Worm (Caenorhabditis elegans): Measurements from ENCODE around the gene R13D7.2.

Gene R13D7.2

ce11 chrV:7374090-7374489 is 35.6 kb upstream of the R13D7.2 start, which contains the start of gene srx-56:
srx-56 (plus strand) TSS chrV:7374390.
- no peak for TF ChIP-seq mml-1 (tag; optimal IDR thresholded peaks at IDR 0.05)
- TF ChIP-seq nhr-76 (tag; optimal IDR thresholded peaks at IDR 0.05), result no peak
- TF ChIP-seq nhr-11 (tag; optimal IDR thresholded peaks at IDR 0.05), result no peak
- TF ChIP-seq fos-1 (tag; optimal IDR thresholded peaks at IDR 0.05), result no peak
- TF ChIP-seq egl-5 (tag; optimal IDR thresholded peaks at IDR 0.05), result no peak
- TF ChIP-seq elt-2 (tag; optimal IDR thresholded peaks at IDR 0.05), result no peak
- no peak for TF ChIP-seq ceh-28 (tag; optimal IDR thresholded peaks at IDR 0.05)
- no peak for TF ChIP-seq nfya-1 (tag; optimal IDR thresholded peaks at IDR 0.05; ENCODE audit: insufficient read depth)
- TF ChIP-seq ceh-9 (tag; optimal IDR thresholded peaks at IDR 0.05), result no peak
- no peak for TF ChIP-seq nhr-237 (tag; optimal IDR thresholded peaks at IDR 0.05)
- no peak for TF ChIP-seq nhr-67 (tag; optimal IDR thresholded peaks at IDR 0.05)
- no peak for TF ChIP-seq pha-4 (tag; optimal IDR thresholded peaks at IDR 0.05)
- TF ChIP-seq jun-1 (tag; optimal IDR thresholded peaks at IDR 0.05), result no peak
- TF ChIP-seq mdl-1 (tag; optimal IDR thresholded peaks at IDR 0.05), result no peak
- TF ChIP-seq ceh-82 (tag; optimal IDR thresholded peaks at IDR 0.05), result no peak
- no peak for TF ChIP-seq nhr-28 (tag; optimal IDR thresholded peaks at IDR 0.05)
- TF ChIP-seq ama-1 (optimal IDR thresholded peaks at IDR 0.05), result no peak
- no peak for TF ChIP-seq daf-12 (tag; optimal IDR thresholded peaks at IDR 0.05)
- no peak for TF ChIP-seq lin-39 (tag; optimal IDR thresholded peaks at IDR 0.05)

- TF ChIP-seq R02D3.7 (tag; optimal IDR thresholded peaks at IDR 0.05), result no peak
- TF ChIP-seq nfya-1 (tag; optimal IDR thresholded peaks at IDR 0.05; ENCODE audit: insufficient read depth), result no peak
- TF ChIP-seq nhr-23 (tag; optimal IDR thresholded peaks at IDR 0.05), result no peak
- no peak for TF ChIP-seq ztf-11 (tag; optimal IDR thresholded peaks at IDR 0.05)
- no peak for TF ChIP-seq nhr-11 (tag; optimal IDR thresholded peaks at IDR 0.05)
- TF ChIP-seq nhr-12 (tag; optimal IDR thresholded peaks at IDR 0.05), result no peak
- no peak for TF ChIP-seq nhr-28 (tag; optimal IDR thresholded peaks at IDR 0.05)
- TF ChIP-seq fkh-10 (GFP tag; optimal IDR thresholded peaks at IDR 0.05), result no peak
- TF ChIP-seq lsy-12 (tag; optimal IDR thresholded peaks at IDR 0.05), result no peak
- TF ChIP-seq unc-39 (tag; optimal IDR thresholded peaks at IDR 0.05), result no peak
- TF ChIP-seq lin-15B (tag; optimal IDR thresholded peaks at IDR 0.05), result no peak
- no peak for TF ChIP-seq nhr-77 (tag; optimal IDR thresholded peaks at IDR 0.05)
- no peak for TF ChIP-seq skn-1 (tag; optimal IDR thresholded peaks at IDR 0.05)
- no peak for TF ChIP-seq ceh-28 (tag; optimal IDR thresholded peaks at IDR 0.05)
These were observed 30.3 kb upstream of the R13D7.2 start, which contains the start of gene srsx-24 for ce11 chrV:7379384-7379783. srsx-24 (minus strand) TSS chrV:7379484.

- no peak for TF ChIP-seq hmg-11 (tag; optimal IDR thresholded peaks at IDR 0.05)
- TF ChIP-seq ama-1 (optimal IDR thresholded peaks at IDR 0.05), result no peak
- no peak for TF ChIP-seq unc-62 (GFP tag; optimal IDR thresholded peaks at IDR 0.05)
- no peak for TF ChIP-seq R02D3.7 (tag; optimal IDR thresholded peaks at IDR 0.05)
- TF ChIP-seq ceh-28 (tag; optimal IDR thresholded peaks at IDR 0.05), result no peak
- TF ChIP-seq egl-5 (tag; optimal IDR thresholded peaks at IDR 0.05), result no peak
- TF ChIP-seq lsy-12 (tag; optimal IDR thresholded peaks at IDR 0.05), result no peak
- TF ChIP-seq nhr-67 (tag; optimal IDR thresholded peaks at IDR 0.05), result no peak
- TF ChIP-seq nhr-237 (tag; optimal IDR thresholded peaks at IDR 0.05), result no peak
- TF ChIP-seq ceh-9 (tag; optimal IDR thresholded peaks at IDR 0.05), result no peak
- no peak for TF ChIP-seq ztf-4 (tag; optimal IDR thresholded peaks at IDR 0.05)
- TF ChIP-seq skn-1 (tag; optimal IDR thresholded peaks at IDR 0.05), result no peak
- no peak for TF ChIP-seq sea-2 (GFP tag; optimal IDR thresholded peaks at IDR 0.05)
- no peak for TF ChIP-seq tbx-2 (tag; optimal IDR thresholded peaks at IDR 0.05)
- no peak for TF ChIP-seq fkh-10 (GFP tag; optimal IDR thresholded peaks at IDR 0.05)
- TF ChIP-seq nhr-28 (tag; optimal IDR thresholded peaks at IDR 0.05), result no peak
- no peak for TF ChIP-seq aly-2 (tag; optimal IDR thresholded peaks at IDR 0.05)
These were observed 28.7 kb upstream of the R13D7.2 start, which contains the start of gene C03G6.17 for ce11 chrV:7381008-7381407. C03G6.17 (minus strand) TSS chrV:7381108.

ce11 chrV:7386052-7386573 is 23.6 kb upstream of the R13D7.2 start, which contains the start of gene srp-6:
srp-6 (minus strand) TSS chrV:7386102.
- TF ChIP-seq sea-2 (GFP tag; optimal IDR thresholded peaks at IDR 0.05), result no peak
- TF ChIP-seq pha-4 (tag; optimal IDR thresholded peaks at IDR 0.05), result peak; percentile 1
- TF ChIP-seq eor-1 (tag; optimal IDR thresholded peaks at IDR 0.05), result no peak
- no peak for TF ChIP-seq ceh-9 (tag; optimal IDR thresholded peaks at IDR 0.05)
- no peak for TF ChIP-seq ztf-11 (tag; optimal IDR thresholded peaks at IDR 0.05)
- TF ChIP-seq mdl-1 (tag; optimal IDR thresholded peaks at IDR 0.05), result no peak
